Worm (Caenorhabditis elegans) whole organism, young adult: ENCODE data around the gene sgk-1.

ENCODE experiments used
- D2030.7 ChIP-seq: fragments of 200-800 bp; sonication (Bioruptor generic); IDR thresholded peaks from 2 replicates; pipeline ENCODE4 v1.3.6; 2022; ENCODE audit warnings: missing genetic modification reagents, missing genetic modification characterization, missing compliant biosample characterization
- F49E8.2 ChIP-seq: sonication (generic microtip); optimal IDR thresholded peaks from 3 replicates; lab custom pipeline; 2017; ENCODE audit warnings: missing genetic modification characterization, mild to moderate bottlenecking, missing compliant biosample characterization, antibody characterized with exemption, moderate library complexity; ENCODE audit not compliant: insufficient read depth
- T07F8.4 ChIP-seq: sonication (generic microtip); optimal IDR thresholded peaks from 2 replicates; lab custom pipeline; 2016; ENCODE audit warnings: mild to moderate bottlenecking, missing genetic modification characterization, moderate library complexity, missing compliant biosample characterization
- Y79H2A.3 ChIP-seq: fragments of 200-800 bp; sonication (Bioruptor generic); conservative IDR thresholded peaks from 2 replicates; pipeline ENCODE4 v1.3.6; 2022; ENCODE audit warnings: missing genetic modification reagents, missing genetic modification characterization, missing compliant biosample characterization
- ZK185.1 ChIP-seq: sonication (generic microtip); optimal IDR thresholded peaks from 2 replicates; lab custom pipeline; 2016; ENCODE audit warnings: mild to moderate bottlenecking, missing genetic modification characterization, missing compliant biosample characterization; ENCODE audit not compliant: poor library complexity, severe bottlenecking
- aptf-2 ChIP-seq: fragments of 200-800 bp; sonication (Bioruptor generic); conservative IDR thresholded peaks from 2 replicates; pipeline ENCODE4 v1.3.6; 2022; ENCODE audit warnings: missing genetic modification reagents, missing genetic modification characterization, missing compliant biosample characterization
- athp-1 ChIP-seq: sonication (generic microtip); optimal IDR thresholded peaks from 2 replicates; lab custom pipeline; 2017; ENCODE audit warnings: mild to moderate bottlenecking, missing genetic modification characterization, missing compliant biosample characterization
- attf-6 ChIP-seq: fragments of 200-800 bp; sonication (Bioruptor generic); IDR thresholded peaks from 2 replicates; pipeline ENCODE4 v1.3.6; 2022; ENCODE audit warnings: missing genetic modification reagents, missing genetic modification characterization, missing compliant biosample characterization
- bed-1 ChIP-seq: fragments of 200-800 bp; sonication (Bioruptor generic); IDR thresholded peaks from 2 replicates; pipeline ENCODE4 v1.3.6; 2022; ENCODE audit warnings: missing genetic modification reagents, missing genetic modification characterization, missing compliant biosample characterization
- bed-2 ChIP-seq: fragments of 200-800 bp; sonication (Bioruptor generic); IDR thresholded peaks from 2 replicates; pipeline ENCODE4 v1.3.6; 2022; ENCODE audit warnings: missing genetic modification reagents, missing genetic modification characterization, missing compliant biosample characterization
- ccch-3 ChIP-seq: fragments of 200-800 bp; sonication (Bioruptor generic); optimal IDR thresholded peaks from 2 replicates; lab custom pipeline; 2018; ENCODE audit warnings: mild to moderate bottlenecking, missing genetic modification characterization, missing compliant biosample characterization
- cebp-2 ChIP-seq: fragments of 200-800 bp; sonication (Bioruptor generic); IDR thresholded peaks from 2 replicates; pipeline ENCODE4 v1.3.6; 2022; ENCODE audit warnings: missing genetic modification characterization, missing compliant biosample characterization
- ceh-79 ChIP-seq: sonication (generic microtip); optimal IDR thresholded peaks from 2 replicates; lab custom pipeline; 2017; ENCODE audit warnings: mild to moderate bottlenecking, missing genetic modification characterization, missing compliant biosample characterization
- chd-7 ChIP-seq: sonication (generic microtip); optimal IDR thresholded peaks from 2 replicates; lab custom pipeline; 2016; ENCODE audit warnings: mild to moderate bottlenecking, missing genetic modification characterization, moderate library complexity, missing compliant biosample characterization
- die-1 ChIP-seq: sonication (generic microtip); optimal IDR thresholded peaks from 2 replicates; lab custom pipeline; 2016; ENCODE audit warnings: missing genotype, mild to moderate bottlenecking, missing genetic modification characterization, missing compliant biosample characterization
- dox-1 ChIP-seq: fragments of 200-800 bp; sonication (Bioruptor generic); IDR thresholded peaks from 2 replicates; pipeline ENCODE4 v1.3.6; 2022; ENCODE audit warnings: missing genetic modification reagents, missing genetic modification characterization, missing compliant biosample characterization
- dpff-1 ChIP-seq: sonication (generic microtip); optimal IDR thresholded peaks from 2 replicates; lab custom pipeline; 2017; ENCODE audit warnings: mild to moderate bottlenecking, missing genetic modification characterization, missing compliant biosample characterization
- egl-44 ChIP-seq: fragments of 200-800 bp; sonication (Bioruptor generic); IDR thresholded peaks from 2 replicates; pipeline ENCODE4 v1.3.6; 2022; ENCODE audit warnings: missing genetic modification reagents, missing genetic modification characterization, missing compliant biosample characterization
- egrh-3 ChIP-seq: fragments of 200-800 bp; sonication (Bioruptor generic); IDR thresholded peaks from 2 replicates; pipeline ENCODE4 v1.3.6; 2022; ENCODE audit warnings: missing genetic modification reagents, missing genetic modification characterization, missing compliant biosample characterization
- hmg-1.2 ChIP-seq: fragments of 200-800 bp; sonication (Bioruptor generic); IDR thresholded peaks from 2 replicates; pipeline ENCODE4 v1.3.6; 2022; ENCODE audit warnings: missing genetic modification reagents, missing genetic modification characterization, missing compliant biosample characterization
- hmg-20 ChIP-seq: fragments of 200-800 bp; sonication (Bioruptor generic); IDR thresholded peaks from 2 replicates; pipeline ENCODE4 v1.3.6; 2022; ENCODE audit warnings: missing genetic modification reagents, missing genetic modification characterization, missing compliant biosample characterization
- let-526 ChIP-seq: fragments of 200-800 bp; sonication (Bioruptor generic); IDR thresholded peaks from 2 replicates; pipeline ENCODE4 v1.3.6; 2022; ENCODE audit warnings: missing genetic modification reagents, missing genetic modification characterization, missing compliant biosample characterization
- lin-35 ChIP-seq, 3 experiments: fragments of 150-350 bp in 2 of 3; sonication (generic microtip) in 1 of 3; optimal IDR thresholded peaks; 2 replicates each; lab custom pipeline; 2014 to 2018; ENCODE audit warnings: missing biosample characterization in 3 of 3, missing genetic modification characterization in 3 of 3, missing genetic modification reagents in 3 of 3
- lir-1 ChIP-seq: fragments of 200-800 bp; sonication (Bioruptor generic); conservative IDR thresholded peaks from 2 replicates; pipeline ENCODE4 v1.3.6; 2022; ENCODE audit warnings: missing genetic modification reagents, missing genetic modification characterization, missing compliant biosample characterization
- mes-4 ChIP-seq: sonication (generic microtip); optimal IDR thresholded peaks from 2 replicates; lab custom pipeline; 2016; ENCODE audit warnings: missing genotype, missing genetic modification characterization, missing compliant biosample characterization
- nfyb-1 ChIP-seq: fragments of 200-800 bp; sonication (Bioruptor generic); IDR thresholded peaks from 2 replicates; pipeline ENCODE4 v1.3.6; 2022; ENCODE audit warnings: missing genetic modification reagents, missing genetic modification characterization, missing compliant biosample characterization
- nhr-80 ChIP-seq: sonication (generic microtip); optimal IDR thresholded peaks from 2 replicates; lab custom pipeline; 2016; ENCODE audit warnings: missing genetic modification characterization, missing compliant biosample characterization
- nhr-90 ChIP-seq: sonication (generic microtip); optimal IDR thresholded peaks from 2 replicates; lab custom pipeline; 2016; ENCODE audit warnings: missing genotype, mild to moderate bottlenecking, missing genetic modification characterization, missing compliant biosample characterization
- pbrm-1 ChIP-seq: fragments of 200-800 bp; sonication (Bioruptor generic); IDR thresholded peaks from 2 replicates; pipeline ENCODE4 v1.3.6; 2022; ENCODE audit warnings: missing genetic modification reagents, missing genetic modification characterization, missing compliant biosample characterization
- rec-8 ChIP-seq, 2 experiments: sonication (generic microtip); optimal IDR thresholded peaks; 2 replicates each; lab custom pipeline; 2016; ENCODE audit warnings: mild to moderate bottlenecking in 2 of 2, missing genetic modification characterization in 2 of 2, missing genetic modification reagents in 2 of 2, missing genotype in 2 of 2, missing biosample characterization in 1 of 2, missing compliant biosample characterization in 1 of 2, moderate library complexity in 1 of 2
- sea-2 ChIP-seq: fragments of 200-800 bp; sonication (Bioruptor generic); IDR thresholded peaks from 2 replicates; pipeline ENCODE4 v1.3.6; 2022; ENCODE audit warnings: missing genetic modification characterization, missing compliant biosample characterization
- snpc-1.1 ChIP-seq: sonication (generic microtip); optimal IDR thresholded peaks from 2 replicates; lab custom pipeline; 2017; ENCODE audit warnings: missing genetic modification characterization, mild to moderate bottlenecking, missing compliant biosample characterization, antibody characterized with exemption, moderate library complexity, missing genotype, missing genetic modification reagents; ENCODE audit not compliant: insufficient read depth
- snpc-1.3 ChIP-seq: sonication (generic microtip); optimal IDR thresholded peaks from 2 replicates; lab custom pipeline; 2017; ENCODE audit warnings: missing genetic modification characterization, mild to moderate bottlenecking, missing compliant biosample characterization, antibody characterized with exemption, moderate library complexity, missing genotype, missing genetic modification reagents; ENCODE audit not compliant: insufficient read depth
- snpc-4 ChIP-seq, 5 experiments: fragments of 150-350 bp in 1 of 5; sonication (generic microtip) in 4 of 5; optimal IDR thresholded peaks; 2 replicates each; lab custom pipeline; 2014 to 2018; ENCODE audit warnings: missing genetic modification characterization in 5 of 5, missing biosample characterization in 3 of 5, antibody characterized with exemption in 2 of 5, mild to moderate bottlenecking in 2 of 5, missing compliant biosample characterization in 2 of 5, missing genotype in 2 of 5, moderate library complexity in 2 of 5, missing genetic modification reagents in 1 of 5
- somi-1 ChIP-seq: fragments of 200-800 bp; sonication (Bioruptor generic); optimal IDR thresholded peaks from 2 replicates; lab custom pipeline; 2018; ENCODE audit warnings: mild to moderate bottlenecking, missing genetic modification characterization, missing compliant biosample characterization
- sptf-2 ChIP-seq: fragments of 200-800 bp; sonication (Bioruptor generic); optimal IDR thresholded peaks from 2 replicates; lab custom pipeline; 2018; ENCODE audit warnings: mild to moderate bottlenecking, missing genetic modification characterization, missing compliant biosample characterization
- tbp1 ChIP-seq: fragments of 200-800 bp; sonication (Bioruptor generic); optimal IDR thresholded peaks from 2 replicates; lab custom pipeline; 2018; ENCODE audit warnings: mild to moderate bottlenecking, missing genetic modification characterization, missing compliant biosample characterization
- zfh-2 ChIP-seq: fragments of 200-800 bp; sonication (Bioruptor generic); conservative IDR thresholded peaks from 2 replicates; pipeline ENCODE4 v1.3.6; 2022; ENCODE audit warnings: missing genetic modification reagents, missing genetic modification characterization, missing compliant biosample characterization
- zim-3 ChIP-seq: sonication (generic microtip); optimal IDR thresholded peaks from 2 replicates; lab custom pipeline; 2017; ENCODE audit warnings: mild to moderate bottlenecking, missing genetic modification characterization, moderate library complexity, missing compliant biosample characterization
- ztf-22 ChIP-seq: fragments of 200-800 bp; sonication (Bioruptor generic); optimal IDR thresholded peaks from 2 replicates; lab custom pipeline; 2018; ENCODE audit warnings: mild to moderate bottlenecking, missing genetic modification characterization, moderate library complexity, missing compliant biosample characterization
- ztf-25 ChIP-seq: fragments of 200-800 bp; sonication (Bioruptor generic); IDR thresholded peaks from 2 replicates; pipeline ENCODE4 v1.3.6; 2022; ENCODE audit warnings: missing genetic modification reagents, missing genetic modification characterization, missing compliant biosample characterization

The sgk-1 gene

ce11 chrX:16261993-16262392 is at the start of gene sgk-1:
TSS of gene sgk-1 (minus strand) at chrX:16262122.
- no peak for TF ChIP-seq T07F8.4 (tag; lab: Kevin White, UChicago)
- peak; percentile 42 for TF ChIP-seq nhr-80 (tag; lab: Kevin White, UChicago)

ce11 chrX:16309705-16310104 is 47.8 kb upstream of the sgk-1 start:
- TF ChIP-seq F49E8.2 (tag; lab: Kevin White, UChicago) (no peak), pbrm-1 (GFP tag; lab: Robert Waterston, UW) (no peak), zfh-2 (GFP tag; lab: Robert Waterston, UW) (peak; percentile 92), bed-2 (GFP tag; lab: Robert Waterston, UW) (0 out of 2 replicates have a peak, but pooled peaks have one; percentile 36), hmg-1.2 (GFP tag; lab: Robert Waterston, UW) (peak; percentile 59), snpc-4 (GFP tag; optimal IDR thresholded peaks at IDR 0.05; lab: Kevin White, UChicago) (peak; percentile 19), snpc-4 (tag; optimal IDR thresholded peaks at IDR 0.05; lab: Kevin White, UChicago) (peak in 3 of 4 experiments; percentile 65 to 93 (median 89)), ztf-22 (GFP tag; lab: Kevin White, UChicago) (no peak), egrh-3 (peak; percentile 81; the same call in 1 of the 2 replicates)

ce11 chrX:16306164-16306563 is 44.2 kb upstream of the sgk-1 start, which contains the start of gene twk-22:
TSS of gene twk-22 (plus strand) at chrX:16306464.
- TF ChIP-seq mes-4 (no peak), sea-2 (no peak), dpff-1 (tag; lab: Kevin White, UChicago) (no peak), lir-1 (GFP tag; lab: Robert Waterston, UW) (no peak)

- peak; percentile 86 for TF ChIP-seq D2030.7
- TF ChIP-seq nfyb-1 (GFP tag; lab: Robert Waterston, UW) = no peak
- no peak for TF ChIP-seq Y79H2A.3 (GFP tag; lab: Robert Waterston, UW)
- no peak for TF ChIP-seq let-526 (GFP tag; lab: Robert Waterston, UW)
- TF ChIP-seq rec-8 (tag; optimal IDR thresholded peaks at IDR 0.05; lab: Kevin White, UChicago) = peak; percentile 19 to 58
- TF ChIP-seq lir-1 (GFP tag; lab: Robert Waterston, UW) = no peak
- peak; percentile 63; the same call in 1 of the 2 replicates for TF ChIP-seq attf-6 (GFP tag; lab: Robert Waterston, UW)
- TF ChIP-seq athp-1 (tag; lab: Kevin White, UChicago) = peak; percentile 4
- peak; percentile 65 for TF ChIP-seq ceh-79 (tag; lab: Kevin White, UChicago)
- peak; percentile 66 for TF ChIP-seq snpc-1.1
- peak; percentile 59 for TF ChIP-seq hmg-1.2 (GFP tag; lab: Robert Waterston, UW)
- 0 out of 2 replicates have a peak, but pooled peaks have one; percentile 52 for TF ChIP-seq cebp-2 (GFP tag; lab: Robert Waterston, UW)
- TF ChIP-seq bed-1 (GFP tag; lab: Robert Waterston, UW) = no peak
- TF ChIP-seq ccch-3 (GFP tag; lab: Kevin White, UChicago) = peak; percentile 12
- TF ChIP-seq ZK185.1 (tag; lab: Kevin White, UChicago) = peak; percentile 72
- TF ChIP-seq dox-1 (GFP tag; lab: Robert Waterston, UW) = peak; percentile 62
- peak; percentile 31 for TF ChIP-seq zim-3 (tag; lab: Kevin White, UChicago)
- no peak for TF ChIP-seq egrh-3
- peak; percentile 48; the same call in 1 of the 2 replicates for TF ChIP-seq hmg-20
- peak; percentile 74 for TF ChIP-seq snpc-1.3 (tag; lab: Kevin White, UChicago)
- no peak for TF ChIP-seq egl-44 (GFP tag; lab: Robert Waterston, UW)
- peak; percentile 94 for TF ChIP-seq tbp1
- TF ChIP-seq die-1 (tag; lab: Kevin White, UChicago) = peak; percentile 78
- peak; percentile 63 for TF ChIP-seq nhr-90 (tag; lab: Kevin White, UChicago)
- no peak for TF ChIP-seq sptf-2 (GFP tag; lab: Kevin White, UChicago)
- TF ChIP-seq ztf-22 (GFP tag; lab: Kevin White, UChicago) = peak; percentile 3
- peak; percentile 33 for TF ChIP-seq somi-1 (GFP tag; lab: Kevin White, UChicago)
- TF ChIP-seq pbrm-1 (GFP tag; lab: Robert Waterston, UW) = peak; percentile 75
- TF ChIP-seq chd-7 = peak; percentile 6
- TF ChIP-seq aptf-2 (GFP tag; lab: Robert Waterston, UW) = no peak
- TF ChIP-seq lin-35 (GFP tag; optimal IDR thresholded peaks at IDR 0.05; lab: Kevin White, UChicago) = no peak
- peak; percentile 69; the same call in 1 of the 2 replicates for TF ChIP-seq ztf-25 (GFP tag; lab: Robert Waterston, UW)
Measured at ce11 chrX:16300422-16300821, 38.5 kb upstream of the sgk-1 start.
